Worm (Caenorhabditis elegans) whole organism, midembryonic: Measurements from ENCODE around the gene K09B3.1.

Experiments used
- T22C8.4 ChIP-seq: fragments of 200-800 bp; sonication (Bioruptor generic); IDR thresholded peaks from 2 replicates; pipeline ENCODE4 v1.3.6; 2022; ENCODE audit warnings: missing genetic modification characterization, missing compliant biosample characterization
- med-1 ChIP-seq: sonication (generic microtip); optimal IDR thresholded peaks from 2 replicates; lab custom pipeline; 2017; ENCODE audit warnings: missing genetic modification characterization, mild to moderate bottlenecking, missing compliant biosample characterization, antibody characterized with exemption, missing genetic modification reagents; ENCODE audit not compliant: insufficient read depth
- ref-1 ChIP-seq: fragments of 200-800 bp; sonication (Bioruptor generic); conservative IDR thresholded peaks from 2 replicates; pipeline ENCODE4 v1.3.6; 2022; ENCODE audit warnings: missing genetic modification reagents, missing genetic modification characterization, missing compliant biosample characterization

DNA sequence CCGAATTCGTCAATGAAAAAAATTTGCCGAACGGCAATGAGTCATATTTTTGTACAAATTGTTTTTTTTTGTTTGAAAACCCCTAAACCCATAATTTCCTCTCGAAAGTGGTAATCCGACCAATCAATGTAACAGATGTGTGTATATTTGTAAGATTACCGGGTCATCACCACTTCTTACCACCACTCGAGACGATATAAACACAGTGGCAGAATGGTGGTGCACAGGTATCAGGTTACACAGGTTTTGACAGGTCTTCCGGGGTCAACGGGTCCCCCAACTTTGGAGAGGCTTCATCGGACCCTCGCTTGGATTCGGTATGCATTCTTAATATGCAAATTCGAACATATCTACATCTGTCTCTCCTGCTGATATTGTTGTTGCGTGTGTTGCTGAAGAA is 44.1 kb downstream of the K09B3.1 start:
- TF ChIP-seq T22C8.4 (GFP tag; lab: Robert Waterston, UW) (no peak), ref-1 (no peak), med-1 (GFP tag; lab: Kevin White, UChicago) (no peak)
